Fruit fly (Drosophila melanogaster): ENCODE data around the gene CG14431.
A peak's percentile ranks its signal among the peaks of the same experiment; 100 is the strongest.

CG14431 gene

DNA sequence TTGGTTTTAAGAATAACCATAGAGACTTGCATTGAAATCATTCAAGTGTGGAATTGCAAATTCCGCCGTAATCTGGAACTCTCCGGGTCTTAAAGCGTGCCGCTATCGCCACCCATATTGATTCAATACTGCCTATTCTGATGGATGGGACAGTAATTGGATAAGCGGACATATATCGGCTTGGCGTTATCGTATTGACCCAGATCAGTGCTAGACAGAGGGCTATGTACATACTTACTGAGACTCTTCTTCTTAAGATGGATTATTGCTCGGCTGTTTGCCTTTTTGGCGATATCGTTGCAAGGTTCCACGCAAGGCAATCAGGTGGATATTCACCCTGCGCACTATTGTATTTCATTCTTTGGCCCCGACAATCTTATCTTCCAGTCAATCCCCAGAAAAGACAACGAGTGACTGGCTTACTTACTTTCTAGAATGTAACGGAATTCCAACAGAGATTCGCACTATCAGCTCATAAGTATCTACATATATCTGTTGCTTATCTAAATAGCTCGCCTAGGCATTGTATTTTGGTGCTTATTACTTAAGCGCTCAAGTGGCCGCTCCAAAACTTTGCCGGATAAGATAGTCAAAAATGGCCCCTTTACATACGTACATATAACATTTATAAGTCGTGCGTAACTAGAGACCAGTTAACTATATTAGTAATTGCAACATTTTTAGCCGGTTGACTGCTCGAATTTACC, 86.5 kb downstream of the CG14431 start:
- no peak for TF ChIP-seq ey (GFP tag; optimal IDR thresholded peaks at IDR 0.05)

DNA sequence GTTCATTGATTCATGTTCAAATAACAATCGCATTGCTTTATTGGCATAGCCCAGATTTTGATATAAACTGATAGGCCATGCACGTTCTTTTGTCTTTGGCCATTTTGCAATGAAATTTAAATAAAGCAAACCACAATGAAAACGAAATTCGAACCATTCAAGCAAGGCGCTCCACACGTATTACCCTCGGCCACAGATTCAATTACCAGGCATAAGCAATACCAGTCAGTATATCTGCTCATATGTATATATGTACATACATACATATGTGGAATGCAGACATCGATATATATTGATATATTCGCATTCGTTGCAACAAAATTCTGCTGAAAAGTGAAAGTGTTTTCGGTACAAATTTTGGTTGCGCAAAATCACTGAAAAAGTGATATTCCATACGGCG, 87.2 kb downstream of the CG14431 start:
- TF ChIP-seq GATAd (GFP tag; optimal IDR thresholded peaks at IDR 0.05) (no peak), Sp1 (GFP tag; optimal IDR thresholded peaks at IDR 0.05) (no peak), br (GFP tag; optimal IDR thresholded peaks at IDR 0.05) (no peak), usp (GFP tag; optimal IDR thresholded peaks at IDR 0.05) (no peak), woc (GFP tag; optimal IDR thresholded peaks at IDR 0.05) (no peak), psq (GFP tag; optimal IDR thresholded peaks at IDR 0.05) (no peak), Dif (GFP tag; optimal IDR thresholded peaks at IDR 0.05; ENCODE audit: partially characterized antibody) (no peak), h (GFP tag; optimal IDR thresholded peaks at IDR 0.05) (no peak), pan (optimal IDR thresholded peaks at IDR 0.05) (no peak), Hr83 (GFP tag; optimal IDR thresholded peaks at IDR 0.05; ENCODE audit: poor library complexity, severe bottlenecking) (no peak), Abd-B (GFP tag; optimal IDR thresholded peaks at IDR 0.05) (no peak), CG9705 (GFP tag; optimal IDR thresholded peaks at IDR 0.05) (no peak), brk (GFP tag; optimal IDR thresholded peaks at IDR 0.05) (no peak), CG32264 (GFP tag; optimal IDR thresholded peaks at IDR 0.05) (no peak), Myc (optimal IDR thresholded peaks at IDR 0.05) (no peak), N (GFP tag; optimal IDR thresholded peaks at IDR 0.05) (no peak)

- TF ChIP-seq Rel (GFP tag; optimal IDR thresholded peaks at IDR 0.05) (no peak), Rel (tag; optimal IDR thresholded peaks at IDR 0.05) (peak; percentile 42), Hr78 (GFP tag; optimal IDR thresholded peaks at IDR 0.05) (no peak)
Observed at dm6 chrX:6996130-6996529, 88.1 kb downstream of the CG14431 start.

dm6 chrX:6996965-6997652, 89.0 kb downstream of the CG14431 start:
- TF ChIP-seq woc (GFP tag; optimal IDR thresholded peaks at IDR 0.05) (no peak), Mio (GFP tag; optimal IDR thresholded peaks at IDR 0.05) (no peak), CG32264 (GFP tag; optimal IDR thresholded peaks at IDR 0.05) (no peak), N (GFP tag; optimal IDR thresholded peaks at IDR 0.05) (no peak), rgr (GFP tag; optimal IDR thresholded peaks at IDR 0.05) (no peak), dl (GFP tag; optimal IDR thresholded peaks at IDR 0.05; ENCODE audit: insufficient read depth in 1 of 2, partially characterized antibody in 2 of 2) (no peak), dsf (GFP tag; optimal IDR thresholded peaks at IDR 0.05; ENCODE audit: borderline replicate concordance) (no peak), CrebA (GFP tag; optimal IDR thresholded peaks at IDR 0.05; ENCODE audit: borderline replicate concordance) (no peak), Hr83 (GFP tag; optimal IDR thresholded peaks at IDR 0.05; ENCODE audit: poor library complexity, severe bottlenecking) (no peak), jim (GFP tag; optimal IDR thresholded peaks at IDR 0.05) (no peak), usp (GFP tag; optimal IDR thresholded peaks at IDR 0.05) (no peak), sv (GFP tag; optimal IDR thresholded peaks at IDR 0.05) (no peak), sage (GFP tag; optimal IDR thresholded peaks at IDR 0.05) (no peak)

- TF ChIP-seq rgr (GFP tag; optimal IDR thresholded peaks at IDR 0.05) (peak; percentile 77), usp (GFP tag; optimal IDR thresholded peaks at IDR 0.05) (no peak), CG32264 (GFP tag; optimal IDR thresholded peaks at IDR 0.05) (peak; percentile 34), foxo (GFP tag; optimal IDR thresholded peaks at IDR 0.05) (peak in 1 of 2 experiments; percentile 74), brk (GFP tag; optimal IDR thresholded peaks at IDR 0.05) (peak; percentile 33), fru (GFP tag; optimal IDR thresholded peaks at IDR 0.05) (peak; percentile 79), h (GFP tag; optimal IDR thresholded peaks at IDR 0.05) (peak; percentile 80), Mio (GFP tag; optimal IDR thresholded peaks at IDR 0.05) (no peak), HLH106 (tag; optimal IDR thresholded peaks at IDR 0.05) (peak; percentile 88), Hr78 (GFP tag; optimal IDR thresholded peaks at IDR 0.05) (no peak), GATAd (GFP tag; optimal IDR thresholded peaks at IDR 0.05) (no peak), Hr83 (GFP tag; optimal IDR thresholded peaks at IDR 0.05; ENCODE audit: poor library complexity, severe bottlenecking) (peak; percentile 18), Dfd (GFP tag; optimal IDR thresholded peaks at IDR 0.05) (no peak), psq (GFP tag; optimal IDR thresholded peaks at IDR 0.05) (peak; percentile 75), OdsH (GFP tag; optimal IDR thresholded peaks at IDR 0.05) (peak; percentile 66), lola (GFP tag; optimal IDR thresholded peaks at IDR 0.05) (no peak), Dif (GFP tag; optimal IDR thresholded peaks at IDR 0.05; ENCODE audit: partially characterized antibody) (no peak), Jra (GFP tag; optimal IDR thresholded peaks at IDR 0.05) (no peak), jim (GFP tag; optimal IDR thresholded peaks at IDR 0.05) (no peak), Sp1 (GFP tag; optimal IDR thresholded peaks at IDR 0.05) (peak; percentile 83), dmrt93B (GFP tag; optimal IDR thresholded peaks at IDR 0.05) (peak; percentile 79), sage (GFP tag; optimal IDR thresholded peaks at IDR 0.05) (no peak), br (GFP tag; optimal IDR thresholded peaks at IDR 0.05) (peak; percentile 65), N (GFP tag; optimal IDR thresholded peaks at IDR 0.05) (no peak), CG9705 (GFP tag; optimal IDR thresholded peaks at IDR 0.05) (peak; percentile 69), tai (GFP tag; optimal IDR thresholded peaks at IDR 0.05) (no peak), dsf (GFP tag; optimal IDR thresholded peaks at IDR 0.05; ENCODE audit: borderline replicate concordance) (no peak)
Observed at dm6 chrX:6997653-6998491, 89.8 kb downstream of the CG14431 start.
